Fruit fly (Drosophila melanogaster) whole organism, embryonic: ENCODE measurements around the gene Oatp74D.

Experiments
- Adf1 ChIP-seq: fragments of 200-800 bp; sonication (Bioruptor generic); IDR thresholded peaks from 2 replicates; pipeline ENCODE4 v1.3.6; 2022; ENCODE audit warnings: missing biosample characterization, missing genetic modification characterization
- CG10209 ChIP-seq: fragments of 200-800 bp; sonication (Bioruptor generic); optimal IDR thresholded peaks from 3 replicates; lab custom pipeline; 2017; ENCODE audit warnings: missing biosample characterization, mild to moderate bottlenecking, missing genetic modification characterization, missing genetic modification reagents
- CG10321 ChIP-seq: fragments of 200-800 bp; sonication (Bioruptor generic); IDR thresholded peaks from 2 replicates; pipeline ENCODE4 v1.3.6; 2022; ENCODE audit warnings: missing biosample characterization, missing genetic modification characterization
- CG10431 ChIP-seq: fragments of 200-800 bp; sonication (Bioruptor generic); optimal IDR thresholded peaks from 3 replicates; lab custom pipeline; 2018; ENCODE audit warnings: missing biosample characterization, mild to moderate bottlenecking, missing genetic modification characterization
- CG11696 ChIP-seq: fragments of 200-800 bp; sonication (Bioruptor generic); IDR thresholded peaks from 2 replicates; pipeline ENCODE4 v1.3.6; 2022; ENCODE audit warnings: missing biosample characterization, missing genetic modification characterization
- CG11723 ChIP-seq: fragments of 200-800 bp; sonication (Bioruptor generic); optimal IDR thresholded peaks from 2 replicates; lab custom pipeline; 2017; ENCODE audit warnings: missing biosample characterization, mild to moderate bottlenecking, missing genetic modification characterization
- CG12071 ChIP-seq: fragments of 200-800 bp; sonication (Bioruptor generic); optimal IDR thresholded peaks from 3 replicates; lab custom pipeline; 2018; ENCODE audit warnings: missing biosample characterization, mild to moderate bottlenecking, missing genetic modification characterization
- CG12219 ChIP-seq: fragments of 200-800 bp; sonication (Bioruptor generic); optimal IDR thresholded peaks from 3 replicates; lab custom pipeline; 2018; ENCODE audit warnings: missing biosample characterization, mild to moderate bottlenecking, missing genetic modification characterization
- CG12659 ChIP-seq: fragments of 200-800 bp; sonication (Bioruptor generic); optimal IDR thresholded peaks from 3 replicates; lab custom pipeline; 2017; ENCODE audit warnings: mild to moderate bottlenecking, missing biosample characterization, missing genetic modification reagents, missing genetic modification characterization
- CG13296 ChIP-seq: fragments of 200-800 bp; sonication (Bioruptor generic); optimal IDR thresholded peaks from 3 replicates; lab custom pipeline; 2018; ENCODE audit warnings: missing biosample characterization, mild to moderate bottlenecking, missing genetic modification characterization
- CG13894 ChIP-seq: fragments of 200-800 bp; sonication (Bioruptor generic); optimal IDR thresholded peaks from 3 replicates; lab custom pipeline; 2018; ENCODE audit warnings: missing biosample characterization, mild to moderate bottlenecking, missing genetic modification characterization, moderate library complexity
- CG14667 ChIP-seq: fragments of 200-800 bp; sonication (Bioruptor generic); IDR thresholded peaks from 2 replicates; pipeline ENCODE4 v1.3.6; 2022; ENCODE audit warnings: missing biosample characterization, missing genetic modification characterization
- CG17385 ChIP-seq: fragments of 200-800 bp; sonication (Bioruptor generic); optimal IDR thresholded peaks from 3 replicates; lab custom pipeline; 2018; ENCODE audit warnings: missing biosample characterization, mild to moderate bottlenecking, missing genetic modification characterization
- CG17568 ChIP-seq: fragments of 200-800 bp; sonication (Bioruptor generic); optimal IDR thresholded peaks from 2 replicates; lab custom pipeline; 2018; ENCODE audit warnings: missing biosample characterization, mild to moderate bottlenecking, missing genetic modification characterization, moderate library complexity
- CG1832 ChIP-seq: fragments of 200-800 bp; sonication (Bioruptor generic); optimal IDR thresholded peaks from 2 replicates; lab custom pipeline; 2017; ENCODE audit warnings: missing biosample characterization, mild to moderate bottlenecking, missing genetic modification characterization, inconsistent platforms
- CG4730 ChIP-seq: fragments of 200-800 bp; sonication (Bioruptor generic); IDR thresholded peaks from 2 replicates; pipeline ENCODE4 v1.3.6; 2022; ENCODE audit warnings: missing biosample characterization, missing genetic modification characterization
- CG5180 ChIP-seq: fragments of 200-800 bp; sonication (Bioruptor generic); optimal IDR thresholded peaks from 3 replicates; lab custom pipeline; 2017; ENCODE audit warnings: missing biosample characterization, missing genetic modification characterization, mild to moderate bottlenecking, moderate library complexity, missing genetic modification reagents
- CG5953 ChIP-seq: fragments of 200-800 bp; sonication (Bioruptor generic); IDR thresholded peaks from 2 replicates; pipeline ENCODE4 v1.3.6; 2022; ENCODE audit warnings: missing biosample characterization, missing genetic modification characterization
- CG6175 ChIP-seq: fragments of 200-800 bp; sonication (Bioruptor generic); IDR thresholded peaks from 3 replicates; pipeline ENCODE4 v1.3.6; 2022; ENCODE audit warnings: missing biosample characterization, missing genetic modification characterization
- CG6813 ChIP-seq: fragments of 200-800 bp; sonication (Bioruptor generic); optimal IDR thresholded peaks from 2 replicates; lab custom pipeline; 2017; ENCODE audit warnings: missing biosample characterization, missing genetic modification characterization, mild to moderate bottlenecking, moderate library complexity, missing genetic modification reagents
- CG9932 ChIP-seq: fragments of 200-800 bp; sonication (Bioruptor generic); IDR thresholded peaks from 2 replicates; pipeline ENCODE4 v1.3.6; 2022; ENCODE audit warnings: missing biosample characterization, missing genetic modification characterization
- D ChIP-seq, 2 experiments: fragments of 200-800 bp in 1 of 2; fragments of >200 bp in 1 of 2; sonication (Bioruptor generic) in 1 of 2; optimal IDR thresholded peaks; 2 replicates in 1 of 2; 3 replicates in 1 of 2; lab custom pipeline; 2017; ENCODE audit warnings: mild to moderate bottlenecking in 1 of 2, missing biosample characterization in 1 of 2, missing genetic modification characterization in 1 of 2, missing genetic modification reagents in 1 of 2
- D19A ChIP-seq: fragments of 200-800 bp; optimal IDR thresholded peaks from 3 replicates; lab custom pipeline; 2019; ENCODE audit warnings: missing biosample characterization, mild to moderate bottlenecking, missing genetic modification characterization, moderate library complexity
- Doc3 ChIP-seq: fragments of 200-800 bp; sonication (Bioruptor generic); IDR thresholded peaks from 3 replicates; pipeline ENCODE4 v1.3.6; 2022; ENCODE audit warnings: missing biosample characterization, missing genetic modification characterization; ENCODE audit not compliant: partially characterized antibody
- E2f2 ChIP-seq: fragments of 200-800 bp; sonication (Bioruptor generic); IDR thresholded peaks from 2 replicates; pipeline ENCODE4 v1.3.6; 2022; ENCODE audit warnings: missing biosample characterization, missing genetic modification characterization
- GATAe ChIP-seq: fragments of 200-800 bp; sonication (Bioruptor generic); conservative IDR thresholded peaks from 2 replicates; pipeline ENCODE4 v1.3.6; 2022; ENCODE audit warnings: missing biosample characterization, missing genetic modification characterization
- H15 ChIP-seq: fragments of 200-800 bp; sonication (Bioruptor generic); IDR thresholded peaks from 3 replicates; pipeline ENCODE4 v1.3.6; 2022; ENCODE audit warnings: missing biosample characterization, missing genetic modification characterization
- Hey ChIP-seq: fragments of 200-800 bp; sonication (Bioruptor generic); optimal IDR thresholded peaks from 3 replicates; lab custom pipeline; 2018; ENCODE audit warnings: missing biosample characterization, mild to moderate bottlenecking, missing genetic modification characterization
- MBD-R2 ChIP-seq: fragments of 200-800 bp; sonication (Bioruptor generic); IDR thresholded peaks from 2 replicates; pipeline ENCODE4 v1.3.6; 2022; ENCODE audit warnings: missing biosample characterization, missing genetic modification characterization
- Med ChIP-seq: fragments of 200-800 bp; sonication (Bioruptor generic); peaks from one replicate; lab custom pipeline; 2016; ENCODE audit warnings: missing biosample characterization, missing genetic modification characterization, mild to moderate bottlenecking, inconsistent platforms, moderate library complexity
- Mes4 ChIP-seq: fragments of 200-800 bp; sonication (Bioruptor generic); optimal IDR thresholded peaks from 2 replicates; lab custom pipeline; 2016; ENCODE audit warnings: missing biosample characterization, missing genetic modification characterization
- Nf-YA ChIP-seq: fragments of 200-800 bp; sonication (Bioruptor generic); IDR thresholded peaks from 2 replicates; pipeline ENCODE4 v1.3.6; 2022; ENCODE audit warnings: missing biosample characterization, missing genetic modification characterization
- Opbp ChIP-seq: fragments of 200-800 bp; sonication (Bioruptor generic); IDR thresholded peaks from 3 replicates; pipeline ENCODE4 v1.3.6; 2022; ENCODE audit warnings: missing biosample characterization, missing genetic modification characterization; ENCODE audit not compliant: partially characterized antibody
- PHDP ChIP-seq: fragments of 200-800 bp; sonication (Bioruptor generic); optimal IDR thresholded peaks from 3 replicates; lab custom pipeline; 2018; ENCODE audit warnings: missing biosample characterization, mild to moderate bottlenecking, missing genetic modification characterization, moderate library complexity
- Sin3A ChIP-seq: fragments of >200 bp; optimal IDR thresholded peaks from 2 replicates; lab custom pipeline; 2018
- amos ChIP-seq: fragments of 200-800 bp; sonication (Bioruptor generic); IDR thresholded peaks from 2 replicates; pipeline ENCODE4 v1.3.6; 2022; ENCODE audit warnings: missing biosample characterization, missing genetic modification characterization; ENCODE audit not compliant: partially characterized antibody
- bigmax ChIP-seq: fragments of 200-800 bp; sonication (Bioruptor generic); optimal IDR thresholded peaks from 2 replicates; lab custom pipeline; 2018; ENCODE audit warnings: missing biosample characterization, mild to moderate bottlenecking, missing genetic modification characterization
- chinmo ChIP-seq: fragments of 200-800 bp; sonication (Bioruptor generic); IDR thresholded peaks from 4 replicates; pipeline ENCODE4 v1.3.6; 2022; ENCODE audit warnings: missing biosample characterization, missing genetic modification characterization; ENCODE audit not compliant: partially characterized antibody
- chm ChIP-seq: fragments of 200-800 bp; sonication (Bioruptor generic); IDR thresholded peaks from 2 replicates; pipeline ENCODE4 v1.3.6; 2022; ENCODE audit warnings: missing biosample characterization, missing genetic modification characterization
- crol ChIP-seq: fragments of 200-800 bp; sonication (Bioruptor generic); IDR thresholded peaks from 2 replicates; pipeline ENCODE4 v1.3.6; 2022; ENCODE audit warnings: missing biosample characterization, missing genetic modification characterization
- gce ChIP-seq: fragments of 200-800 bp; sonication (Bioruptor generic); IDR thresholded peaks from 3 replicates; pipeline ENCODE4 v1.3.6; 2022; ENCODE audit warnings: missing biosample characterization, missing genetic modification characterization
- gcm2 ChIP-seq: fragments of 200-800 bp; sonication (Bioruptor generic); optimal IDR thresholded peaks from 2 replicates; lab custom pipeline; 2016; ENCODE audit warnings: missing biosample characterization, missing genetic modification characterization
- grn ChIP-seq: fragments of 200-800 bp; sonication (Bioruptor generic); optimal IDR thresholded peaks from 3 replicates; lab custom pipeline; 2017; ENCODE audit warnings: missing biosample characterization, missing genetic modification characterization
- kni ChIP-seq: fragments of 200-800 bp; sonication (Bioruptor generic); optimal IDR thresholded peaks from 3 replicates; lab custom pipeline; 2017; ENCODE audit warnings: mild to moderate bottlenecking, missing biosample characterization, missing genetic modification reagents, missing genetic modification characterization
- knrl ChIP-seq: fragments of 200-800 bp; sonication (Bioruptor generic); IDR thresholded peaks from 3 replicates; pipeline ENCODE4 v1.3.6; 2022; ENCODE audit warnings: missing biosample characterization, missing genetic modification characterization; ENCODE audit not compliant: partially characterized antibody
- odd ChIP-seq: fragments of 200-800 bp; sonication (Bioruptor generic); optimal IDR thresholded peaks from 2 replicates; lab custom pipeline; 2017; ENCODE audit warnings: missing biosample characterization, mild to moderate bottlenecking, missing genetic modification characterization
- pfk ChIP-seq: fragments of 200-800 bp; sonication (Bioruptor generic); optimal IDR thresholded peaks from 2 replicates; lab custom pipeline; 2018; ENCODE audit warnings: missing biosample characterization, mild to moderate bottlenecking, missing genetic modification characterization, moderate library complexity
- tin ChIP-seq: fragments of 200-800 bp; sonication (Bioruptor generic); optimal IDR thresholded peaks from 3 replicates; lab custom pipeline; 2016; ENCODE audit warnings: missing biosample characterization, missing genetic modification characterization
- trh ChIP-seq: fragments of 200-800 bp; sonication (Bioruptor generic); optimal IDR thresholded peaks from 2 replicates; lab custom pipeline; 2016; ENCODE audit warnings: missing biosample characterization, missing genetic modification characterization
- unpg ChIP-seq: fragments of 200-800 bp; sonication (Bioruptor generic); optimal IDR thresholded peaks from 3 replicates; lab custom pipeline; 2018; ENCODE audit warnings: missing biosample characterization, mild to moderate bottlenecking, missing genetic modification characterization, moderate library complexity

Gene Oatp74D

dm6 chr3L:17530471-17531149, 43.7 kb downstream of the Oatp74D start (continued):
- TF ChIP-seq kni (peak; percentile 46), grn (peak; percentile 18), crol (GFP tag; lab: Robert Waterston, UW) (peak; percentile 91), Nf-YA (GFP tag; lab: Robert Waterston, UW) (0 out of 2 replicates have a peak, but pooled peaks have one; percentile 17), MBD-R2 (peak; percentile 23), CG12659 (no peak), knrl (GFP tag; lab: Robert Waterston, UW) (no peak), Adf1 (GFP tag; lab: Robert Waterston, UW) (no peak), CG10209 (GFP tag; lab: Kevin White, UChicago) (no peak), CG6175 (GFP tag; lab: Robert Waterston, UW) (no peak), CG17385 (peak; percentile 72), gce (no peak), trh (GFP tag; lab: Kevin White, UChicago) (no peak), CG11696 (0 out of 2 replicates have a peak, but pooled peaks have one; percentile 30), Sin3A (lab: Kevin White, UChicago) (no peak), Opbp (0 out of 3 replicates have a peak, but pooled peaks have one; percentile 20), CG1832 (GFP tag; lab: Kevin White, UChicago) (peak; percentile 28), gcm2 (no peak), chm (GFP tag; lab: Robert Waterston, UW) (peak; percentile 40), Doc3 (GFP tag; lab: Robert Waterston, UW) (0 out of 3 replicates have a peak, but pooled peaks have one; percentile 14), CG10431 (GFP tag; lab: Kevin White, UChicago) (no peak), D (optimal IDR thresholded peaks at IDR 0.05; lab: Kevin White, UChicago) (peak; percentile 34), D (GFP tag; optimal IDR thresholded peaks at IDR 0.05; lab: Kevin White, UChicago) (no peak), Med (GFP tag; lab: Kevin White, UChicago) (peak; percentile 70), E2f2 (GFP tag; lab: Robert Waterston, UW) (peak; percentile 22; the same call in 1 of the 2 replicates), D19A (tag; lab: Kevin White, UChicago) (peak; percentile 53), H15 (0 out of 3 replicates have a peak, but pooled peaks have one; percentile 25), CG9932 (0 out of 2 replicates have a peak, but pooled peaks have one; percentile 9), Mes4 (GFP tag; lab: Kevin White, UChicago) (no peak), CG14667 (GFP tag; lab: Robert Waterston, UW) (no peak), CG10321 (GFP tag; lab: Robert Waterston, UW) (peak; percentile 80), CG11723 (peak; percentile 7), unpg (GFP tag; lab: Kevin White, UChicago) (no peak), amos (GFP tag; lab: Robert Waterston, UW) (no peak)

- peak; percentile 1 for TF ChIP-seq CG17568 (GFP tag; lab: Kevin White, UChicago)
- peak; percentile 0 for TF ChIP-seq CG5180 (GFP tag; lab: Kevin White, UChicago)
- peak; percentile 5 for TF ChIP-seq CG13894 (tag; lab: Kevin White, UChicago)
- 0 out of 4 replicates have a peak, but pooled peaks have one; percentile 28 for TF ChIP-seq chinmo (GFP tag; lab: Robert Waterston, UW)
- TF ChIP-seq odd (GFP tag; lab: Kevin White, UChicago) = peak; percentile 25
- TF ChIP-seq CG5953 (GFP tag; lab: Robert Waterston, UW) = no peak
- peak; percentile 32 for TF ChIP-seq CG12219 (GFP tag; lab: Kevin White, UChicago)
- peak; percentile 74 for TF ChIP-seq Hey (tag; lab: Kevin White, UChicago)
- TF ChIP-seq CG17385 = peak; percentile 15
- peak; percentile 80 for TF ChIP-seq GATAe (GFP tag; lab: Robert Waterston, UW)
- TF ChIP-seq CG12071 (GFP tag; lab: Kevin White, UChicago) = peak; percentile 50
- TF ChIP-seq CG6813 = peak; percentile 25
- no peak for TF ChIP-seq CG4730
- peak; percentile 9 for TF ChIP-seq PHDP
- TF ChIP-seq CG12659 = peak; percentile 3
- peak; percentile 35 for TF ChIP-seq pfk
- peak; percentile 70 for TF ChIP-seq CG13296
- no peak for TF ChIP-seq bigmax (GFP tag; lab: Kevin White, UChicago)
- no peak for TF ChIP-seq tin (GFP tag; lab: Kevin White, UChicago)
Observed at dm6 chr3L:17531397-17531796, 44.5 kb downstream of the Oatp74D start.
